Fruit fly (Drosophila melanogaster): ENCODE measurements around the gene FoxK.

Gene FoxK

DNA sequence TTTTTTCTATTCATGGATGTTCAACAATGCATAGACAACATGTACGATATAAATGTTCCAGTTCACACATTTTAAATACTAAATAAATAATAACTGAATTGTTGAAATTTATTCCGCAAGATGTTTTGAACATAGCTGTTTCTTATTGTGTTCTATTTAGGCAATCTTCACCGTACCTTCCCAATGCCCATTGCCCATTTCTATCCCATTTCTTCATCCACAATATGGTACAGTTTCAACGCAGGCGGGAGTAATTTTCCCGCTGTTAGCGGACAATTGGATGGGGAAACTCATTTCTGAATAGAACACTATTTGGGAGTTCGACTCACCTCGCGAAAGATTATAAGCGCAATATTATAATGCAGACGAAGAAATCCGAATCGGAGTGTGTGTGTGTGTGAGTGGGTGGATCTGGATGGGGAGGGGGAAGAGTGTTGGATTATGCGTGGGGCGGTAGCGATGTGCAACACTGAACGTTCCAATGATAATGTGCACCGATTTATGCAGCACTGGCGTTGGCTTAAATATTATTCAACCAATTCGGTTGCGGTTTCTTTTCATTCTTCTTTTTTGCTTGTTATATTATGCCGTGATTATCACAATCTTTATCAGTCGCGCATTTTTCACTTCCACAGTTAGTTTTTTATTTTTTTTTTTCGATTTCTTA lies 28.5 kb downstream of the FoxK start (continued):
- TF ChIP-seq Atf3 (GFP tag; optimal IDR thresholded peaks at IDR 0.05): no peak
- no peak for TF ChIP-seq CG10321 (GFP tag; IDR thresholded peaks at IDR 0.05)
- peak; percentile 60 for TF ChIP-seq Deaf1 (tag; optimal IDR thresholded peaks at IDR 0.05)
- 0 out of 3 replicates have a peak, but pooled peaks have one; percentile 15 for TF ChIP-seq CG11695 (GFP tag; IDR thresholded peaks at IDR 0.05)
- peak; percentile 19; the same call in 1 of the 2 replicates for TF ChIP-seq H2.0 (GFP tag; IDR thresholded peaks at IDR 0.05)
- no peak for TF ChIP-seq scrt (GFP tag; optimal IDR thresholded peaks at IDR 0.05)
- no peak for TF ChIP-seq zen2 (GFP tag; IDR thresholded peaks at IDR 0.05; ENCODE audit: partially characterized antibody)
- peak; percentile 4 for TF ChIP-seq bab2 (GFP tag; optimal IDR thresholded peaks at IDR 0.05)
- TF ChIP-seq zen (tag; optimal IDR thresholded peaks at IDR 0.05): no peak
- TF ChIP-seq Opbp (GFP tag; IDR thresholded peaks at IDR 0.05; ENCODE audit: partially characterized antibody): peak; percentile 42; the same call in 1 of the 3 replicates
- TF ChIP-seq sob (GFP tag; IDR thresholded peaks at IDR 0.05): peak; percentile 78
- TF ChIP-seq BEAF-32 (GFP tag; optimal IDR thresholded peaks at IDR 0.05): peak; percentile 1
- TF ChIP-seq CG15601 (tag; optimal IDR thresholded peaks at IDR 0.05): peak; percentile 19
- 0 out of 2 replicates have a peak, but pooled peaks have one; percentile 43 for TF ChIP-seq CG32532 (GFP tag; IDR thresholded peaks at IDR 0.05)
- TF ChIP-seq CG12071 (GFP tag; optimal IDR thresholded peaks at IDR 0.05): no peak
- peak; percentile 48 for TF ChIP-seq CG2120 (GFP tag; optimal IDR thresholded peaks at IDR 0.05)
- TF ChIP-seq NK7.1 (GFP tag; optimal IDR thresholded peaks at IDR 0.05): no peak
- TF ChIP-seq CG33557 (GFP tag; optimal IDR thresholded peaks at IDR 0.05): peak; percentile 22
- 0 out of 2 replicates have a peak, but pooled peaks have one; percentile 25 for TF ChIP-seq ato (GFP tag; IDR thresholded peaks at IDR 0.05; ENCODE audit: partially characterized antibody)
- peak; percentile 15; the same call in 1 of the 3 replicates for TF ChIP-seq knrl (GFP tag; IDR thresholded peaks at IDR 0.05; ENCODE audit: partially characterized antibody)
- no peak for TF ChIP-seq cg (GFP tag; optimal IDR thresholded peaks at IDR 0.05)
- peak; percentile 34 for TF ChIP-seq CG3065 (GFP tag; optimal IDR thresholded peaks at IDR 0.05)
- peak; percentile 68; the same call in 1 of the 2 replicates for TF ChIP-seq CG16779 (GFP tag; IDR thresholded peaks at IDR 0.05)
- no peak; the same call in 2 of the 3 replicates for TF ChIP-seq Aef1 (GFP tag; IDR thresholded peaks at IDR 0.05)
- peak; percentile 32 for TF ChIP-seq CG3407 (GFP tag; optimal IDR thresholded peaks at IDR 0.05)
- TF ChIP-seq lab (GFP tag; optimal IDR thresholded peaks at IDR 0.05): peak; percentile 80
- TF ChIP-seq exex (tag; optimal IDR thresholded peaks at IDR 0.05): no peak
- peak; percentile 3 for TF ChIP-seq Nf-YB (GFP tag; optimal IDR thresholded peaks at IDR 0.05)
- no peak for TF ChIP-seq hth (optimal IDR thresholded peaks at IDR 0.05)
- TF ChIP-seq CG2678 (tag; optimal IDR thresholded peaks at IDR 0.05): no peak
- TF ChIP-seq CG3163 (GFP tag; optimal IDR thresholded peaks at IDR 0.05): peak; percentile 43
- TF ChIP-seq z (GFP tag; IDR thresholded peaks at IDR 0.05): no peak
- peak; percentile 68 for TF ChIP-seq Ets65A (GFP tag)
- peak; percentile 51 for TF ChIP-seq shn (GFP tag; optimal IDR thresholded peaks at IDR 0.05)
- peak; percentile 58 for TF ChIP-seq Dad (GFP tag; optimal IDR thresholded peaks at IDR 0.05)
- TF ChIP-seq CG2712 (tag; optimal IDR thresholded peaks at IDR 0.05): peak; percentile 24
- TF ChIP-seq CG6272 (GFP tag; IDR thresholded peaks at IDR 0.05): peak; percentile 76
- TF ChIP-seq Sox102F (GFP tag; optimal IDR thresholded peaks at IDR 0.05): no peak
- TF ChIP-seq CHES-1-like (GFP tag; optimal IDR thresholded peaks at IDR 0.05): peak; percentile 63
- peak; percentile 39 for TF ChIP-seq CG4820 (GFP tag; optimal IDR thresholded peaks at IDR 0.05)
- TF ChIP-seq ara (GFP tag; IDR thresholded peaks at IDR 0.05): peak; percentile 52
- TF ChIP-seq NC2α (GFP tag; optimal IDR thresholded peaks at IDR 0.05): no peak
- no peak; the same call in 1 of the 2 replicates for TF ChIP-seq CG13287 (GFP tag; IDR thresholded peaks at IDR 0.05; ENCODE audit: partially characterized antibody)
- no peak for TF ChIP-seq ham (GFP tag; IDR thresholded peaks at IDR 0.05)
- TF ChIP-seq pum (GFP tag; optimal IDR thresholded peaks at IDR 0.05): peak; percentile 61
- TF ChIP-seq Lim3 (GFP tag; IDR thresholded peaks at IDR 0.05): no peak
- no peak for TF ChIP-seq CG30431 (GFP tag; optimal IDR thresholded peaks at IDR 0.05)
- peak; percentile 17 for TF ChIP-seq CG13123 (GFP tag; optimal IDR thresholded peaks at IDR 0.05)
- peak; percentile 33 for TF ChIP-seq HLHmδ (GFP tag; optimal IDR thresholded peaks at IDR 0.05)
- no peak for TF ChIP-seq CG4730 (GFP tag; IDR thresholded peaks at IDR 0.05)
